Worm (Caenorhabditis elegans) whole organism, L2 larva: Measurements from ENCODE around the gene cgt-2.

Experiments used
- F13H6.1 ChIP-seq: sonication (generic microtip); optimal IDR thresholded peaks from 2 replicates; lab custom pipeline; 2016; ENCODE audit warnings: missing genetic modification characterization, missing compliant biosample characterization
- ZK546.5 ChIP-seq: sonication (generic microtip); optimal IDR thresholded peaks from 2 replicates; lab custom pipeline; 2017; ENCODE audit warnings: missing biosample characterization, missing genetic modification characterization
- alr-1 ChIP-seq: fragments of 150-350 bp; optimal IDR thresholded peaks from 2 replicates; lab custom pipeline; 2014; ENCODE audit warnings: missing biosample characterization, missing genetic modification characterization
- ama-1 ChIP-seq: fragments of 150-350 bp; optimal IDR thresholded peaks from 2 replicates; lab custom pipeline; 2018; ENCODE audit warnings: inconsistent platforms
- blmp-1 ChIP-seq: sonication (generic microtip); optimal IDR thresholded peaks from 2 replicates; lab custom pipeline; 2017; ENCODE audit warnings: missing genetic modification characterization, mild to moderate bottlenecking, missing compliant biosample characterization, antibody characterized with exemption, moderate library complexity; ENCODE audit not compliant: insufficient read depth
- ceh-16 ChIP-seq: fragments of 150-350 bp; optimal IDR thresholded peaks from 2 replicates; lab custom pipeline; 2014; ENCODE audit warnings: missing biosample characterization, missing genetic modification characterization
- ceh-82 ChIP-seq: fragments of 150-350 bp; optimal IDR thresholded peaks from 2 replicates; lab custom pipeline; 2014; ENCODE audit warnings: missing biosample characterization, missing genetic modification characterization
- egl-27 ChIP-seq: sonication (generic microtip); optimal IDR thresholded peaks from 3 replicates; lab custom pipeline; 2017; ENCODE audit warnings: missing biosample characterization, missing genetic modification reagents, missing genetic modification characterization
- elt-1 ChIP-seq: fragments of 150-350 bp; optimal IDR thresholded peaks from 2 replicates; lab custom pipeline; 2014; ENCODE audit warnings: missing biosample characterization, missing genetic modification characterization
- elt-3 ChIP-seq: sonication (generic microtip); optimal IDR thresholded peaks from 2 replicates; lab custom pipeline; 2017; ENCODE audit warnings: missing biosample characterization, missing genetic modification characterization
- fos-1 ChIP-seq: fragments of 150-350 bp; optimal IDR thresholded peaks from 2 replicates; lab custom pipeline; 2014; ENCODE audit warnings: missing biosample characterization, missing genetic modification characterization
- gmeb-1 ChIP-seq: fragments of 150-350 bp; optimal IDR thresholded peaks from 2 replicates; lab custom pipeline; 2014; ENCODE audit warnings: missing biosample characterization, missing genetic modification characterization
- mab-5 ChIP-seq: fragments of 150-350 bp; optimal IDR thresholded peaks from 2 replicates; lab custom pipeline; 2014; ENCODE audit warnings: missing biosample characterization, missing genetic modification characterization
- mbf-1 ChIP-seq: sonication (generic microtip); optimal IDR thresholded peaks from 2 replicates; lab custom pipeline; 2017; ENCODE audit warnings: missing biosample characterization, missing genetic modification characterization
- nhr-10 ChIP-seq: sonication (generic microtip); optimal IDR thresholded peaks from 2 replicates; lab custom pipeline; 2017; ENCODE audit warnings: missing biosample characterization, missing genetic modification characterization
- nhr-11 ChIP-seq: fragments of 150-350 bp; optimal IDR thresholded peaks from 2 replicates; lab custom pipeline; 2014; ENCODE audit warnings: missing biosample characterization, missing genetic modification characterization
- nhr-129 ChIP-seq: fragments of 150-350 bp; optimal IDR thresholded peaks from 2 replicates; lab custom pipeline; 2014; ENCODE audit warnings: missing biosample characterization, missing genetic modification characterization
- nhr-21 ChIP-seq: fragments of 150-350 bp; optimal IDR thresholded peaks from 2 replicates; lab custom pipeline; 2014; ENCODE audit warnings: missing biosample characterization, missing genetic modification characterization
- nhr-237 ChIP-seq: fragments of 150-350 bp; optimal IDR thresholded peaks from 2 replicates; lab custom pipeline; 2014; ENCODE audit warnings: missing biosample characterization, missing genetic modification characterization
- nhr-25 ChIP-seq: fragments of 150-350 bp; sonication (generic microtip); optimal IDR thresholded peaks from 3 replicates; lab custom pipeline; 2014; ENCODE audit warnings: missing biosample characterization, missing genetic modification characterization
- nhr-6 ChIP-seq: fragments of 150-350 bp; optimal IDR thresholded peaks from 2 replicates; lab custom pipeline; 2014; ENCODE audit warnings: missing biosample characterization, missing genetic modification characterization
- nhr-77 ChIP-seq: fragments of 150-350 bp; optimal IDR thresholded peaks from 2 replicates; lab custom pipeline; 2014; ENCODE audit warnings: missing biosample characterization, missing genetic modification characterization
- peb-1 ChIP-seq: fragments of 150-350 bp; optimal IDR thresholded peaks from 2 replicates; lab custom pipeline; 2014; ENCODE audit warnings: missing biosample characterization, missing genetic modification characterization
- skn-1 ChIP-seq: sonication (generic microtip); optimal IDR thresholded peaks from 2 replicates; lab custom pipeline; 2017; ENCODE audit warnings: missing biosample characterization, missing genetic modification characterization
- sma-3 ChIP-seq: sonication (generic microtip); optimal IDR thresholded peaks from 2 replicates; lab custom pipeline; 2016; ENCODE audit warnings: missing genetic modification reagents, missing genetic modification characterization, missing compliant biosample characterization
- sma-9 ChIP-seq, 2 experiments: fragments of 150-350 bp in 1 of 2; sonication (generic microtip) in 1 of 2; optimal IDR thresholded peaks; 2 replicates each; lab custom pipeline; 2014 to 2016; ENCODE audit warnings: missing genetic modification characterization in 2 of 2, mild to moderate bottlenecking in 1 of 2, missing biosample characterization in 1 of 2, missing compliant biosample characterization in 1 of 2, missing genetic modification reagents in 1 of 2, moderate library complexity in 1 of 2
- snpc-4 ChIP-seq: fragments of 150-350 bp; optimal IDR thresholded peaks from 2 replicates; lab custom pipeline; 2014; ENCODE audit warnings: missing biosample characterization, missing genetic modification characterization
- ztf-1 ChIP-seq: fragments of 200-800 bp; sonication (Bioruptor generic); conservative IDR thresholded peaks from 2 replicates; pipeline ENCODE4 v1.3.6; 2022; ENCODE audit warnings: missing genetic modification characterization, missing compliant biosample characterization
- ztf-11 ChIP-seq: sonication (generic microtip); optimal IDR thresholded peaks from 2 replicates; lab custom pipeline; 2017; ENCODE audit warnings: missing biosample characterization, missing genetic modification characterization
- ztf-4 ChIP-seq: fragments of 150-350 bp; optimal IDR thresholded peaks from 2 replicates; lab custom pipeline; 2014; ENCODE audit warnings: missing biosample characterization, missing genetic modification characterization

The cgt-2 gene

DNA sequence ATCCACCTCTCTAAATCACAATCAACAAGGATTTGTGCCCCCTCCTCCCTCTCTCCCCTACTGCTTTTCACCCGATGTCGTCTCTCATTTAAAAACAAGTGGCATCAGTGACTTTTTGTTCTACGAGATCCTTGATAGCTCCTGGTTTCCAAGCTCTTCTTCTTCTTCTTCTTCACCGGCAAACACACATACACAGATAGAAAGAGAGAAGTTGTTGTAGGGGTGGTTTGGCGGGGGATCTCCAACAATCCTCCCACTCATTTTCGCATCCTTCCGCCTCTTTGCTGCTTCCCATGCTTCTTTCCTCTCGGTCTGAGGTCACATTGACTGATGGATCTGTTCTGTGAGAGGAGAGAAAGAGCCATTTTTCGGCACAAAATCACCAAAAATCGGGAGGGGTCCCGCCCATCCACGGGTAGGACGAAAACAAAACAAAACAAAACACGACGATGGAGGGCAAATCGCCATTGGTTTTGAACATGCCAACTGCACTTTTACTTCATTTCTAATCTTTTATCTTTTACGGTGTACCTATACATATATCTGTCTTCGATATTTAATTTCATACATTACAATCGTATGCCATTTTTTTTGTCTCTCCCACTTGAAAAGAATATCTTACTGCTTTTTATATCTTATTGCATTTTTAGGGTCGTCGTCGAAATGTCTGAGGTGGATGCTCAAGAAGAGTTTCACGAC, 24.5 kb upstream of the cgt-2 start, which contains the start of gene T23E7.2:
T23E7.2 (plus strand) TSS at position 649 of the 699 bp plus-strand sequence.
- no peak for TF ChIP-seq elt-3 (tag; lab: Kevin White, UChicago)
- no peak for TF ChIP-seq elt-1 (tag; lab: Kevin White, UChicago)
- TF ChIP-seq F13H6.1 (tag; lab: Kevin White, UChicago): peak; percentile 50
- peak; percentile 54 for TF ChIP-seq sma-9 (GFP tag; optimal IDR thresholded peaks at IDR 0.05; lab: Kevin White, UChicago)
- no peak for TF ChIP-seq sma-9 (tag; optimal IDR thresholded peaks at IDR 0.05; lab: Kevin White, UChicago)
- peak; percentile 48 for TF ChIP-seq nhr-129 (tag; lab: Kevin White, UChicago)
- TF ChIP-seq nhr-10 (tag; lab: Kevin White, UChicago): no peak
- no peak for TF ChIP-seq egl-27 (tag; lab: Kevin White, UChicago)
- no peak for TF ChIP-seq ceh-16 (tag; lab: Kevin White, UChicago)
- TF ChIP-seq, all 48 proteins: peak for 3

DNA sequence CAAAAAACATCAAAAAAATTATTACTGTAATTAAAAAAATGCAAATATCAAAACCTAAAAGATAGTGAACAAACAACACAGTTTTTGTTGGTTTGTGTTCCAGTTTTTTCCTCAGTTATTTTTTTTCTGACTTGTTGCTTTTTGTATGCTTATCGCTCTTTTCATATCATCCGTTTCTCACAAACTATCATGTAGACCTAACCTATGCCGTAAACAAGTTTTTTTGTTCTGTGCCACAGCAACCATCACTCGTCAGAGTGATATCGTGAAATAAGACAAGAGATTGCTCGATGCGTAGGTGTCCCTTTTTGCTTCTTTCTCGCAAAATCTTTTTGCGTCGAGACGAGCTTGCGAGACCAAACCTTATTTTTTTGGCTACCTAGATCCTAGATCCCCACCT, 22.8 kb upstream of the cgt-2 start:
- no peak for TF ChIP-seq ztf-4

DNA sequence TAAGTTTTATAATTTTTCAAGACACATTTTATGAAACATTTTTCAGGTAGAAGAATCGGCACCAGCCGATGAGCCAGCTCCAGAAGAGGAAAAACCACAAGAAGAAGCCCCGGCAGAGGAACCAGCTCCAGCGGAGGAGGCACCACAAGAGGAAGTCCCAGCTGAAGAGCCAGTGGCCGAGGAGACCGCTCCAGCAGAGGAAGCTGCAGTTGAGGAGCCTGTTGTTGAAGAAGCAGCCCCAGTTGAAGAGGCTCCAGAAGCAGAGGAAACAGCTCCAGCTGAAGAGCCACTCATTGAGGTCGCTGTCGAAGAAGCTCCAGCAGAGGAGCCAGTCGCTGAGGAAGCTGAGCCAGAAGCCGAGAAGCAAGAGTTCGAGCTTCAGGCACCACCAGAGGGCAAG, 20.7 kb upstream of the cgt-2 start:
- TF ChIP-seq ceh-82 (tag; lab: Kevin White, UChicago): no peak
- no peak for TF ChIP-seq elt-1 (tag; lab: Kevin White, UChicago)
- TF ChIP-seq peb-1 (tag; lab: Kevin White, UChicago): no peak

DNA sequence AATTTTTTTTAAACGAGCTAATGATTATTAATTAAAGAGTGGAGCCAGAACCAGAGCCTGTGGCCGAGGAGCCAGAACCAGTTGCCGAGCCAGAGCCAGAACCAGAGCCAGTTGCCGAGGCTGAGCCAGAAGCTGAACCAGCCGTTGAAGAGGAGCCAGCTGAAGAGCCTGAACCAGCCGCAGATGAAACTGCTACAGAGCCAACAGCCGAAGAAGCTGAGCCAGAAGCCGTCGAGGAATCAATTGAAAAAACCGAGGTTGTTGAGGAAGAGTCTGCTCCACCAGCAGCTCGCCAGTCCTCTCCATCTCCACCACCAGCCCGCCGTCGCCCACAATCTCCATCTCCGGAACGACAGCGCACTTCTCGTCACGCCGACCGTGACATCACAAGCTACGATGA, 19.3 kb upstream of the cgt-2 start:
- TF ChIP-seq nhr-129 (tag; lab: Kevin White, UChicago): no peak
- TF ChIP-seq gmeb-1 (tag; lab: Kevin White, UChicago): no peak
- TF ChIP-seq mbf-1: no peak
- TF ChIP-seq nhr-237 (tag; lab: Kevin White, UChicago): no peak
- TF ChIP-seq nhr-11 (tag; lab: Kevin White, UChicago): no peak
- TF ChIP-seq ceh-82 (tag; lab: Kevin White, UChicago): no peak
- TF ChIP-seq snpc-4 (tag; lab: Kevin White, UChicago): no peak
- TF ChIP-seq nhr-77: no peak
- no peak for TF ChIP-seq ztf-11 (tag; lab: Kevin White, UChicago)
- TF ChIP-seq peb-1 (tag; lab: Kevin White, UChicago): no peak
- no peak for TF ChIP-seq nhr-21
- no peak for TF ChIP-seq ama-1 (lab: Kevin White, UChicago)
- TF ChIP-seq elt-3 (tag; lab: Kevin White, UChicago): no peak

DNA sequence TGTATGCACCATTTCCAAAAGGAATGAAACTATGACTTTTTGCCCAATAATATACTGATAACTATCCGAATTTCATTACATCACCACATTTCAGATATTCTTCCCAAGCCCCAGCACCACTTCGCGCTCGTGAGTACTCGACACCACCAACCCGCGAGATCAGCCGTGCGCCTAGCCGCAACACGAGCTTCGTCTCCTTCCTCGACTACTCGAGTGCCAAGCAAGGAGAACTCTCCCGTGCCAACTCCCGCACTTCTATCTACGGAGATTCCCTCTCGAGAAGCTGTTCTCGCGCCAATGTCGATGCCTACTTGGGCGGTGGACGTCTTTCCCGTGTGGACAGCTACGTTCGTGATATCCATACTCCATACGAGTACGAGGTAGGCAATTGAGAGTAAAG, 18.4 kb upstream of the cgt-2 start:
- TF ChIP-seq nhr-25 (tag; lab: Kevin White, UChicago) (no peak), alr-1 (no peak), ztf-1 (no peak), sma-3 (no peak), F13H6.1 (tag; lab: Kevin White, UChicago) (no peak), peb-1 (tag; lab: Kevin White, UChicago) (no peak), fos-1 (tag; lab: Kevin White, UChicago) (no peak), egl-27 (tag; lab: Kevin White, UChicago) (no peak), ZK546.5 (tag; lab: Kevin White, UChicago) (no peak), ceh-82 (tag; lab: Kevin White, UChicago) (no peak), gmeb-1 (tag; lab: Kevin White, UChicago) (no peak), ztf-4 (no peak), elt-3 (tag; lab: Kevin White, UChicago) (no peak), skn-1 (tag; lab: Kevin White, UChicago) (no peak), snpc-4 (tag; lab: Kevin White, UChicago) (no peak), mab-5 (no peak), nhr-21 (no peak)
- TF ChIP-seq, all 48 proteins: peak for 0

DNA sequence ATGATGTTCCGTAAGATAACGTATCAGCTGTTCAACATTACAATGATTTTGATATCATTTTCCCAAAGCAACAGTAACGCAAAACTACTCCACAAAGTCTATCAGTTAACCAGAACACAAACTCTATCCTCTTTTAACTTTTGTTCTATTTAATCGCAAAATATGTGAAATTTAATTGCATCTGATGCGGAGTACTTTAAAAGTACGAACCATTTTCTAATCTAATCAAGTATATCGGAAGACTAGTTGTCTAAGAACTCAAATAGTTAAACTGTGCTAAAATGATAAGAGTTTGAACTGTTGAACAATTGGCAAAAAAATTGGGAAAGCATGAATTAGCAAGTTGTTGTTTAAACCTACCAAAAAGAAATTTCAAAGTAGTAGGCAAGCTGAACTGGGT, 13.5 kb upstream of the cgt-2 start:
- TF ChIP-seq fos-1 (tag; lab: Kevin White, UChicago) (peak; percentile 25), ztf-11 (tag; lab: Kevin White, UChicago) (no peak)

DNA sequence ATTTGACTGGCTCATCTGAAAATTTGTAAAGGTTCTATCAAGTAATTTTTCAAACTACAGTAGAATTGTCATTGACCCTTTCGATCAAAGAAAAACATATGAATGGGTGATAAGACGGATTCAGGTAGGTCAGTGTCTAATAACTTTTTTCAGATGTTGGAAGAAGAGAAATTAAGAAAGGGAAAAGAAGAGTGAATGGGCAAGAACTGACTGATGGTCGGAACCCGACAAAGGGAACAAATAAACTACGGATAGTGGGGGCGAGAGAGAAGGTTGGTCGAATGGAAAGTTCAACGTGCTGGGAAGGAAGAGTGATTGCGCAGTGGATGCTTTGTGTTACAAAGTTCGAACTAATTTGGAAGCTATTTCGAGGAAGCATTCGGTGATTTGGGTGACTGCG, 12.8 kb upstream of the cgt-2 start:
- TF ChIP-seq nhr-6 (tag; lab: Kevin White, UChicago): no peak
- peak; percentile 59 for TF ChIP-seq blmp-1 (tag; lab: Kevin White, UChicago)
- no peak for TF ChIP-seq ztf-4
